Fruit fly (Drosophila melanogaster): ENCODE results near the gene RpS5a.
A peak's percentile ranks its signal among the peaks of the same experiment; 100 is the strongest.

The RpS5a gene

dm6 chrX:17178484-17178921 is 30.4 kb upstream of the RpS5a start (continued):
- TF ChIP-seq Hr4 (GFP tag; optimal IDR thresholded peaks at IDR 0.05) (peak; percentile 97), Eip78C (GFP tag) (peak; percentile 100), CG3919 (GFP tag; optimal IDR thresholded peaks at IDR 0.05) (peak; percentile 98), CG10669 (GFP tag; optimal IDR thresholded peaks at IDR 0.05) (peak; percentile 97), pdm3 (GFP tag; optimal IDR thresholded peaks at IDR 0.05) (peak; percentile 27), lz (GFP tag; optimal IDR thresholded peaks at IDR 0.05) (peak; percentile 90), Met (GFP tag; optimal IDR thresholded peaks at IDR 0.05) (peak; percentile 42), CG8119 (GFP tag; IDR thresholded peaks at IDR 0.05) (0 out of 3 replicates have a peak, but pooled peaks have one; percentile 15), esn (GFP tag; optimal IDR thresholded peaks at IDR 0.05) (peak; percentile 13), Sox15 (GFP tag; optimal IDR thresholded peaks at IDR 0.05) (peak; percentile 84), CG7368 (GFP tag; optimal IDR thresholded peaks at IDR 0.05) (peak; percentile 98), CG11294 (GFP tag; IDR thresholded peaks at IDR 0.05) (peak; percentile 98), acj6 (GFP tag; optimal IDR thresholded peaks at IDR 0.05) (peak; percentile 49), Lpt (GFP tag; optimal IDR thresholded peaks at IDR 0.05) (no peak), CG1621 (tag; optimal IDR thresholded peaks at IDR 0.05) (peak; percentile 84), CG16779 (tag; optimal IDR thresholded peaks at IDR 0.05) (peak; percentile 95), Ets96B (tag; optimal IDR thresholded peaks at IDR 0.05) (peak; percentile 97), CG31627 (GFP tag; optimal IDR thresholded peaks at IDR 0.05) (no peak), CG15336 (GFP tag; IDR thresholded peaks at IDR 0.05) (peak; percentile 100), Ets21C (GFP tag; optimal IDR thresholded peaks at IDR 0.05) (no peak), net (GFP tag; optimal IDR thresholded peaks at IDR 0.05) (peak; percentile 87), CG8632 (GFP tag; optimal IDR thresholded peaks at IDR 0.05) (peak; percentile 6), CG9139 (GFP tag; optimal IDR thresholded peaks at IDR 0.05) (peak; percentile 95), cyc (GFP tag; optimal IDR thresholded peaks at IDR 0.05) (peak; percentile 98), spab (GFP tag; optimal IDR thresholded peaks at IDR 0.05) (peak; percentile 95), CG6854 (GFP tag; optimal IDR thresholded peaks at IDR 0.05) (peak; percentile 97), topi (GFP tag; optimal IDR thresholded peaks at IDR 0.05) (peak; percentile 99), fd85E (GFP tag; optimal IDR thresholded peaks at IDR 0.05) (peak; percentile 92)

dm6 chrX:17177606-17178005 is 29.5 kb upstream of the RpS5a start:
- TF ChIP-seq CG3919 (GFP tag; optimal IDR thresholded peaks at IDR 0.05) = no peak
- no peak for TF ChIP-seq CG8319 (GFP tag; optimal IDR thresholded peaks at IDR 0.05)
- peak; percentile 38; the same call in 2 of the 3 replicates for TF ChIP-seq CG6163 (GFP tag; IDR thresholded peaks at IDR 0.05)
- TF ChIP-seq Sox14 (GFP tag; optimal IDR thresholded peaks at IDR 0.05) = no peak
- no peak for TF ChIP-seq spab (GFP tag; optimal IDR thresholded peaks at IDR 0.05)
- TF ChIP-seq Hr39 (GFP tag; optimal IDR thresholded peaks at IDR 0.05) = no peak

dm6 chrX:17176542-17176941 is 28.5 kb upstream of the RpS5a start:
- TF ChIP-seq CG1621 (tag; optimal IDR thresholded peaks at IDR 0.05) (no peak), CG11902 (GFP tag; optimal IDR thresholded peaks at IDR 0.05) (no peak), CG11762 (GFP tag; optimal IDR thresholded peaks at IDR 0.05; ENCODE audit: insufficient read depth) (no peak), fkh (GFP tag; optimal IDR thresholded peaks at IDR 0.05) (no peak), Smox (GFP tag; optimal IDR thresholded peaks at IDR 0.05) (no peak), CG31627 (GFP tag; optimal IDR thresholded peaks at IDR 0.05) (peak; percentile 15), Eip75B (GFP tag; optimal IDR thresholded peaks at IDR 0.05) (peak; percentile 10), vri (GFP tag; optimal IDR thresholded peaks at IDR 0.05) (no peak), esn (GFP tag; optimal IDR thresholded peaks at IDR 0.05) (peak; percentile 18), CG10631 (GFP tag; optimal IDR thresholded peaks at IDR 0.05) (peak; percentile 31), Ets21C (GFP tag; optimal IDR thresholded peaks at IDR 0.05) (no peak), Sox14 (GFP tag; optimal IDR thresholded peaks at IDR 0.05) (peak; percentile 35), eg (GFP tag; IDR thresholded peaks at IDR 0.05) (peak; percentile 70), achi (GFP tag; optimal IDR thresholded peaks at IDR 0.05) (peak; percentile 37), salr (GFP tag; optimal IDR thresholded peaks at IDR 0.05) (peak in 1 of 2 experiments; percentile 24), CG15336 (GFP tag; IDR thresholded peaks at IDR 0.05) (peak; percentile 79), CG7368 (GFP tag; optimal IDR thresholded peaks at IDR 0.05) (no peak), dsx (GFP tag; optimal IDR thresholded peaks at IDR 0.05; ENCODE audit: poor library complexity, severe bottlenecking) (no peak), OdsH (GFP tag; optimal IDR thresholded peaks at IDR 0.05) (peak; percentile 39), CG8319 (GFP tag; optimal IDR thresholded peaks at IDR 0.05) (no peak), pdm3 (GFP tag; optimal IDR thresholded peaks at IDR 0.05) (peak; percentile 49), lz (GFP tag; optimal IDR thresholded peaks at IDR 0.05) (peak; percentile 31), CG3032 (tag; optimal IDR thresholded peaks at IDR 0.05) (no peak), acj6 (GFP tag; optimal IDR thresholded peaks at IDR 0.05) (peak; percentile 12), Lpt (GFP tag; optimal IDR thresholded peaks at IDR 0.05) (peak; percentile 66), Met (GFP tag; optimal IDR thresholded peaks at IDR 0.05) (peak; percentile 32), CG32006 (GFP tag; optimal IDR thresholded peaks at IDR 0.05) (peak; percentile 61), Blimp-1 (GFP tag; optimal IDR thresholded peaks at IDR 0.05) (no peak), spab (GFP tag; optimal IDR thresholded peaks at IDR 0.05) (no peak), CG6854 (GFP tag; optimal IDR thresholded peaks at IDR 0.05) (no peak), CG8119 (GFP tag; IDR thresholded peaks at IDR 0.05) (peak; percentile 73)

Data from whole organism, prepupa.